Fruit fly (Drosophila melanogaster) whole organism, embryonic: ENCODE data around the gene Chro.

Experiments used
- CG10979 ChIP-seq: fragments of 200-800 bp; sonication (Bioruptor generic); optimal IDR thresholded peaks from 2 replicates; lab custom pipeline; 2018; ENCODE audit warnings: missing biosample characterization, mild to moderate bottlenecking, missing genetic modification characterization, moderate library complexity
- CG17359 ChIP-seq: fragments of 200-800 bp; sonication (Bioruptor generic); optimal IDR thresholded peaks from 3 replicates; lab custom pipeline; 2018; ENCODE audit warnings: missing biosample characterization, mild to moderate bottlenecking, missing genetic modification characterization, moderate library complexity
- CG4617 ChIP-seq: fragments of 200-800 bp; sonication (Bioruptor generic); optimal IDR thresholded peaks from 3 replicates; lab custom pipeline; 2016; ENCODE audit warnings: missing biosample characterization, missing genetic modification characterization, borderline replicate concordance
- Optix ChIP-seq: fragments of 200-800 bp; sonication (Bioruptor generic); IDR thresholded peaks from 3 replicates; pipeline ENCODE4 v1.3.6; 2022; ENCODE audit warnings: missing biosample characterization, missing genetic modification characterization
- Side ChIP-seq: fragments of 200-800 bp; sonication (Bioruptor generic); optimal IDR thresholded peaks from 2 replicates; lab custom pipeline; 2016; ENCODE audit warnings: missing biosample characterization, missing genetic modification characterization
- chinmo ChIP-seq: fragments of 200-800 bp; sonication (Bioruptor generic); IDR thresholded peaks from 4 replicates; pipeline ENCODE4 v1.3.6; 2022; ENCODE audit warnings: missing biosample characterization, missing genetic modification characterization; ENCODE audit not compliant: partially characterized antibody
- pan ChIP-seq, 4 experiments: fragments of >200 bp in 3 of 4; fragments of 200-800 bp in 1 of 4; sonication (Bioruptor generic) in 1 of 4; optimal IDR thresholded peaks in 3 of 4; IDR thresholded peaks in 1 of 4; 2 replicates each; pipeline versions ENCODE4 v1.3.6 to Lab custom; 2017 to 2022; ENCODE audit warnings: missing biosample characterization in 2 of 4, missing genetic modification characterization in 2 of 4, mixed read lengths in 1 of 4

dm6 chr3L:22894689-22895283 is 16.0 kb upstream of the Chro start:
- TF ChIP-seq Optix (GFP tag; lab: Robert Waterston, UW) (no peak), chinmo (0 out of 4 replicates have a peak, but pooled peaks have one; percentile 41), pan (optimal IDR thresholded peaks at IDR 0.05; lab: Kevin White, UChicago) (no peak), pan (GFP tag; optimal IDR thresholded peaks at IDR 0.05 in 1 of 2, IDR thresholded peaks at IDR 0.05 in 1 of 2) (no peak), CG4617 (GFP tag; lab: Kevin White, UChicago) (no peak), Side (GFP tag; lab: Kevin White, UChicago) (no peak), CG17359 (tag; lab: Kevin White, UChicago) (no peak), CG10979 (tag; lab: Kevin White, UChicago) (no peak)
